Fruit fly (Drosophila melanogaster) whole organism, adult: ENCODE results near the gene CG34247.

Source experiments
- CG11617 ChIP-seq: fragments of 200-800 bp; sonication (Bioruptor generic); optimal IDR thresholded peaks from 2 replicates; lab custom pipeline; 2017; ENCODE audit warnings: mild to moderate bottlenecking, missing biosample characterization, missing genetic modification reagents, missing genetic modification characterization
- CG12768 ChIP-seq: fragments of 200-800 bp; sonication (Bioruptor generic); optimal IDR thresholded peaks from 2 replicates; lab custom pipeline; 2017; ENCODE audit warnings: missing biosample characterization, missing genetic modification characterization, mild to moderate bottlenecking, moderate library complexity, missing genetic modification reagents
- CG14711 ChIP-seq: fragments of 200-800 bp; sonication (Bioruptor generic); optimal IDR thresholded peaks from 2 replicates; lab custom pipeline; 2018; ENCODE audit warnings: missing biosample characterization, mild to moderate bottlenecking, missing genetic modification characterization, moderate library complexity
- CG1620 ChIP-seq: fragments of 200-800 bp; sonication (Bioruptor generic); optimal IDR thresholded peaks from 2 replicates; lab custom pipeline; 2016; ENCODE audit warnings: missing biosample characterization, missing genetic modification characterization
- CG33017 ChIP-seq: fragments of 200-800 bp; sonication (Bioruptor generic); optimal IDR thresholded peaks from 2 replicates; lab custom pipeline; 2018; ENCODE audit warnings: missing biosample characterization, mild to moderate bottlenecking, missing genetic modification characterization, moderate library complexity
- CG5204 ChIP-seq: fragments of 200-800 bp; sonication (Bioruptor generic); optimal IDR thresholded peaks from 2 replicates; lab custom pipeline; 2016; ENCODE audit warnings: missing biosample characterization, missing genetic modification characterization
- CG7045 ChIP-seq: fragments of 200-800 bp; sonication (Bioruptor generic); optimal IDR thresholded peaks from 2 replicates; lab custom pipeline; 2017; ENCODE audit warnings: missing biosample characterization, mild to moderate bottlenecking, missing genetic modification characterization
- CG7101 ChIP-seq: fragments of 200-800 bp; sonication (Bioruptor generic); optimal IDR thresholded peaks from 2 replicates; lab custom pipeline; 2018; ENCODE audit warnings: missing biosample characterization, mild to moderate bottlenecking, missing genetic modification characterization, moderate library complexity
- Clk ChIP-seq: fragments of 200-800 bp; sonication (Bioruptor generic); optimal IDR thresholded peaks from 2 replicates; lab custom pipeline; 2017; ENCODE audit warnings: missing biosample characterization, missing genetic modification characterization
- Crg-1 ChIP-seq: fragments of 200-800 bp; sonication (Bioruptor generic); optimal IDR thresholded peaks from 2 replicates; lab custom pipeline; 2016; ENCODE audit warnings: missing biosample characterization, missing genetic modification characterization
- Hr96 ChIP-seq: fragments of 200-800 bp; sonication (Bioruptor generic); optimal IDR thresholded peaks from 2 replicates; lab custom pipeline; 2016; ENCODE audit warnings: missing biosample characterization, missing genetic modification characterization
- Mnt ChIP-seq: fragments of 200-800 bp; sonication (Bioruptor generic); optimal IDR thresholded peaks from 2 replicates; lab custom pipeline; 2016; ENCODE audit warnings: missing biosample characterization, mild to moderate bottlenecking, missing genetic modification characterization
- bab1 ChIP-seq: fragments of 200-800 bp; sonication (Bioruptor generic); optimal IDR thresholded peaks from 3 replicates; lab custom pipeline; 2019; ENCODE audit warnings: missing biosample characterization, mild to moderate bottlenecking, missing genetic modification characterization, moderate library complexity
- cic ChIP-seq: fragments of 200-800 bp; sonication (Bioruptor generic); optimal IDR thresholded peaks from 2 replicates; lab custom pipeline; 2017; ENCODE audit warnings: missing biosample characterization, mild to moderate bottlenecking, missing genetic modification characterization, moderate library complexity
- cnc ChIP-seq, 2 experiments: fragments of >200 bp; optimal IDR thresholded peaks; 2 replicates each; lab custom pipeline; 2017
- kay ChIP-seq: fragments of 200-800 bp; sonication (Bioruptor generic); peaks from one replicate; lab custom pipeline; 2016; ENCODE audit warnings: missing biosample characterization, missing genetic modification characterization, borderline replicate concordance
- ovo ChIP-seq: fragments of 200-800 bp; sonication (Bioruptor generic); optimal IDR thresholded peaks from 2 replicates; lab custom pipeline; 2016; ENCODE audit warnings: missing biosample characterization, missing genetic modification characterization
- pad ChIP-seq: fragments of 200-800 bp; sonication (Bioruptor generic); optimal IDR thresholded peaks from 3 replicates; lab custom pipeline; 2017; ENCODE audit warnings: missing biosample characterization, missing genetic modification characterization, mild to moderate bottlenecking, moderate library complexity, missing genetic modification reagents
- tj ChIP-seq: fragments of 200-800 bp; sonication (Bioruptor generic); optimal IDR thresholded peaks from 3 replicates; lab custom pipeline; 2017; ENCODE audit warnings: missing biosample characterization, mild to moderate bottlenecking, missing genetic modification characterization, moderate library complexity
- toe ChIP-seq: fragments of 200-800 bp; sonication (Bioruptor generic); optimal IDR thresholded peaks from 2 replicates; lab custom pipeline; 2016; ENCODE audit warnings: missing biosample characterization, missing genetic modification characterization

Gene CG34247

DNA sequence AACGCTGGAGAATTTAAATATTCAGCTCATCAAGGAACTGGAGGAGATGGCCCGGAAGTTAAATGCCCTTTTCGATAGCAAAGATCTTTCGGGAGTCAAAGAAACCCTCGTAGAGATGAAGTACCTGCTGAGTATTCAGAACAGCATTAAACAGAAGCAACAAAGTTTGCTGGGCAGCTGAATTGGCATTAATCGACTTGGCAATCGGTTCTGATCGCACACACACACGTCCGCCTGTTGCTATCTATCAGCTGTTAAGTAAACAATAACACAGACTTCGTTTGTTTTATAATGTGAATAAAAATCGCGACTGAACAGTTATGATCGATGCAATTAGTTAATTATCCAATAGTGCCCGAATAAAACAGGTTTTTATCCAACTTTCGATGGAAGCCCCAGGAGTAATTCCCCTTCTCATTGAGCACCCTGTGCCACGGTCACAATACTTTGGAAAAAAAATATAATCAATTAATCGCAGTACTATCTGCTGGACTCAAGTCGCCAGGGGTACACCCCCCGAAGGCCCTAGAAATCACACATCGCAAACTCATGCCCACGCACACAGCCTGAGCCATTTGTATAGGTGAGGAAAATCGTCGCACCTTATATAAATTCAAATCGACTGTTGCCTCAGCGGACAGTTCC is 27.4 kb downstream of the CG34247 start:
- TF ChIP-seq Clk (GFP tag; lab: Kevin White, UChicago) (no peak), CG1620 (no peak), CG7101 (tag; lab: Kevin White, UChicago) (peak; percentile 48), tj (peak; percentile 79), pad (GFP tag; lab: Kevin White, UChicago) (no peak), CG7045 (GFP tag; lab: Kevin White, UChicago) (peak; percentile 16), CG14711 (tag; lab: Kevin White, UChicago) (peak; percentile 23), CG12768 (peak; percentile 70), CG5204 (no peak), bab1 (GFP tag; lab: Kevin White, UChicago) (no peak), CG11617 (GFP tag; lab: Kevin White, UChicago) (peak; percentile 61), cnc (optimal IDR thresholded peaks at IDR 0.05; lab: Kevin White, UChicago) (peak in 1 of 2 experiments; percentile 53), Mnt (GFP tag; lab: Kevin White, UChicago) (peak; percentile 43), CG33017 (tag; lab: Kevin White, UChicago) (peak; percentile 28), cic (GFP tag; lab: Kevin White, UChicago) (peak; percentile 65), Hr96 (GFP tag; lab: Kevin White, UChicago) (no peak), ovo (peak; percentile 34), Crg-1 (GFP tag; lab: Kevin White, UChicago) (no peak), kay (peak; percentile 89), toe (GFP tag; lab: Kevin White, UChicago) (peak; percentile 21)

DNA sequence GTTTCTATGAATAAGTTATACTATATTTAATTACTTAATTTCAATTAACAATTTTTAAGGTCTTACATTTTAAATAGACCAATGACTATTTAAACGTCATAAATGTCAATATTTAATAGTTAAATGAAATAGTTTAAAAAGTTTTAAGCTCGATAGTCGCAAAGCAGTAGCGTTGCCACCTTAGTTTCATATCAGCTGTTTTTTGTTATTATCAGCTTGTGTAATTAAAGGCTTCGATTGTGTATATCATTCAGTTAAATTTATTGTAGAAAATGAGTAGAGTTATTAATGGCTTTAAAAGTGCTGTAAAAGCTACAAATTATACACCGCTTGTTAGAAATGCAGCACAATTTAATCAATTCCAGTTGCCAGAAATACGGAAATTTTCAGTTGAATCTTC is 28.5 kb downstream of the CG34247 start, which contains the start of gene Hsc20:
Gene Hsc20 (plus strand): TSS at position 204 of the 400 bp plus-strand sequence.
- peak; percentile 9 for TF ChIP-seq kay
- TF ChIP-seq toe (GFP tag; lab: Kevin White, UChicago) = no peak
- TF ChIP-seq bab1 (GFP tag; lab: Kevin White, UChicago) = peak; percentile 10
- TF ChIP-seq Crg-1 (GFP tag; lab: Kevin White, UChicago) = no peak
- TF ChIP-seq CG33017 (tag; lab: Kevin White, UChicago) = no peak
- TF ChIP-seq Hr96 (GFP tag; lab: Kevin White, UChicago) = no peak
- TF ChIP-seq cic (GFP tag; lab: Kevin White, UChicago) = no peak
- no peak for TF ChIP-seq Clk (GFP tag; lab: Kevin White, UChicago)
- TF ChIP-seq pad (GFP tag; lab: Kevin White, UChicago) = no peak

DNA sequence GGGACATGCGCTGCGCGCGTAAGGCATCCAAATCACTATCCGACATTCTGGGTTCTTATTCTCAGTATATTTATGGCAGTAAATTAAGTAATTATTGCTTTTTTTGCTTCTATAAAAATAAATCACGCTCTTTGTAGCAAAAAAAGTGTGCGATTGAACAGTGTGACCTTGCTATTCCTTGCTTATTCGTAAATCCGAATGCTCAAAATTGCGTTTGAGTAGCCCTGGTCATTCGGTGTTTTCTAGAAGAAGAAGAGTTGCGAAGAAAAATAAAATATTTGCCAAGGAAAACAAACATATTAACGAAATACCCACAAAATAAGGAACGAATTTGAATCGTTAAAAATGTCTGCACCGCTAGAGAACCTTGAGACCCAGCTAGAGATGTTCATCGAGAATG is 29.5 kb downstream of the CG34247 start, which contains the start of the genes PDCD-5 and MED10:
Gene PDCD-5 (minus strand): TSS at position 182 of the 400 bp plus-strand sequence.
Gene MED10 (plus strand): TSS at position 228 of the 400 bp plus-strand sequence.
- TF ChIP-seq CG11617 (GFP tag; lab: Kevin White, UChicago) (no peak), CG33017 (tag; lab: Kevin White, UChicago) (no peak), CG5204 (no peak), CG7101 (tag; lab: Kevin White, UChicago) (peak; percentile 11), Mnt (GFP tag; lab: Kevin White, UChicago) (peak; percentile 54), kay (no peak), tj (no peak), bab1 (GFP tag; lab: Kevin White, UChicago) (peak; percentile 70), CG14711 (tag; lab: Kevin White, UChicago) (peak; percentile 40), Hr96 (GFP tag; lab: Kevin White, UChicago) (no peak), pad (GFP tag; lab: Kevin White, UChicago) (no peak), CG1620 (peak; percentile 19), CG7045 (GFP tag; lab: Kevin White, UChicago) (no peak), cic (GFP tag; lab: Kevin White, UChicago) (peak; percentile 28), Clk (GFP tag; lab: Kevin White, UChicago) (no peak), CG12768 (no peak), Crg-1 (GFP tag; lab: Kevin White, UChicago) (no peak), cnc (optimal IDR thresholded peaks at IDR 0.05; lab: Kevin White, UChicago) (no peak), ovo (no peak), toe (GFP tag; lab: Kevin White, UChicago) (no peak)

DNA sequence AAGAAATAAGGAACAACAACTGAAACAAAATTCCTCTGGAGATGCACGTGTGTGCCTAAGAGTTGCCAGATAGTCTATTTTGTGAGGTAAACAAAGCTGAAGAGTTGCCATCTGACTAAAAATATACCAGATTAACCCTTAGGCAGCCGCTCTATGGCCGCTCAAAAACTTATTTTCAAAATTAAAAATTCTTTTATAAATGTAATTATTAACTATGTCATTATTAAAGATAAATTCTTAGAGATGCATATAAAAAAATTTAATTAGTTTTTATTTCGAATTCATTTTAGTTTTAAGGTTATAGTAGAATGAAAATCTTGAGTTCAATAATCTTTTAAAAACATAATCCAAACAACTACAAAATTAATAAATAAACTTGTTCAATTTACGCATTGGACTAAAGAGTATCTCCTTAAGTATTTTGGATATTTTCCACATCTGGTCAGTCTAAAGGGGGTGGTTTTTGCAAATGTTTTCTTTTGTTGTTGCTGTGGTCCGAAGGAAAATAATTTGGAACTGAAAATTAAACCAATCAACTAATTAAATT is 32.7 kb downstream of the CG34247 start, which contains the start of gene Tmx3:
Gene Tmx3 (plus strand): TSS at position 442 of the 547 bp plus-strand sequence.
- TF ChIP-seq ovo (peak; percentile 52), CG7045 (GFP tag; lab: Kevin White, UChicago) (peak; percentile 86), Hr96 (GFP tag; lab: Kevin White, UChicago) (no peak), bab1 (GFP tag; lab: Kevin White, UChicago) (peak; percentile 75), cnc (optimal IDR thresholded peaks at IDR 0.05; lab: Kevin White, UChicago) (no peak), CG1620 (peak; percentile 69), tj (peak; percentile 54), pad (GFP tag; lab: Kevin White, UChicago) (peak; percentile 58), Clk (GFP tag; lab: Kevin White, UChicago) (peak; percentile 36), toe (GFP tag; lab: Kevin White, UChicago) (peak; percentile 70), CG11617 (GFP tag; lab: Kevin White, UChicago) (peak; percentile 81), CG5204 (peak; percentile 62), Mnt (GFP tag; lab: Kevin White, UChicago) (peak; percentile 98), Crg-1 (GFP tag; lab: Kevin White, UChicago) (peak; percentile 85), CG33017 (tag; lab: Kevin White, UChicago) (peak; percentile 92), kay (peak; percentile 13), cic (GFP tag; lab: Kevin White, UChicago) (peak; percentile 43), CG14711 (tag; lab: Kevin White, UChicago) (peak; percentile 89), CG7101 (tag; lab: Kevin White, UChicago) (peak; percentile 93), CG12768 (peak; percentile 76)

DNA sequence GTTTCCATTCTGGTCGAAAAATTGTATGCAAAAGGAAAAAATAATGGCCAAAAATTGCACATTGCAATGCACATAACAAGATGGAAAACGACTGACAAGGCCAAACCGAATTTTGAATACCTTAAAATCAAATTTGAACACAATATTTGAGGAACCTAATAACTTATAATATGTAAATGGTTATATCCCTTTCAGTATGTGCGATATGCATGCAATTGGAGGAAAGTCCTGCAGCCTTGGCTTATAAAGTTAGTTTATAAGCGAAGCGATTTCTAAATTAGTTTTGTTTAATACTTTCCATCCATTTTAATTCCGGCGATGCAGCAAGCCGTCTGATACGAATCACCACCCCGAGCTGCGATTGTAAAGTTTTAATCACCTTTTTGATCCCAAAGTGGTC is 36.2 kb downstream of the CG34247 start:
- TF ChIP-seq Crg-1 (GFP tag; lab: Kevin White, UChicago) = no peak
- no peak for TF ChIP-seq kay
- no peak for TF ChIP-seq CG11617 (GFP tag; lab: Kevin White, UChicago)
